Worm (Caenorhabditis elegans) whole organism, L2 larva: Measurements from ENCODE around the gene C27A2.7.

Experiments used
- C34F6.9 ChIP-seq: fragments of 150-350 bp; optimal IDR thresholded peaks from 2 replicates; lab custom pipeline; 2014; ENCODE audit warnings: missing biosample characterization, missing genetic modification characterization
- F13H6.1 ChIP-seq: sonication (generic microtip); optimal IDR thresholded peaks from 2 replicates; lab custom pipeline; 2016; ENCODE audit warnings: missing genetic modification characterization, missing compliant biosample characterization
- R02D3.7 ChIP-seq: fragments of 150-350 bp; optimal IDR thresholded peaks from 2 replicates; lab custom pipeline; 2014; ENCODE audit warnings: missing biosample characterization, missing genetic modification characterization
- ZK546.5 ChIP-seq: sonication (generic microtip); optimal IDR thresholded peaks from 2 replicates; lab custom pipeline; 2017; ENCODE audit warnings: missing biosample characterization, missing genetic modification characterization
- alr-1 ChIP-seq: fragments of 150-350 bp; optimal IDR thresholded peaks from 2 replicates; lab custom pipeline; 2014; ENCODE audit warnings: missing biosample characterization, missing genetic modification characterization
- blmp-1 ChIP-seq: sonication (generic microtip); optimal IDR thresholded peaks from 2 replicates; lab custom pipeline; 2017; ENCODE audit warnings: missing genetic modification characterization, mild to moderate bottlenecking, missing compliant biosample characterization, antibody characterized with exemption, moderate library complexity; ENCODE audit not compliant: insufficient read depth
- ceh-16 ChIP-seq: fragments of 150-350 bp; optimal IDR thresholded peaks from 2 replicates; lab custom pipeline; 2014; ENCODE audit warnings: missing biosample characterization, missing genetic modification characterization
- dmd-4 ChIP-seq: sonication (generic microtip); optimal IDR thresholded peaks from 2 replicates; lab custom pipeline; 2017; ENCODE audit warnings: missing biosample characterization, missing genetic modification characterization
- elt-3 ChIP-seq: sonication (generic microtip); optimal IDR thresholded peaks from 2 replicates; lab custom pipeline; 2017; ENCODE audit warnings: missing biosample characterization, missing genetic modification characterization
- fos-1 ChIP-seq: fragments of 150-350 bp; optimal IDR thresholded peaks from 2 replicates; lab custom pipeline; 2014; ENCODE audit warnings: missing biosample characterization, missing genetic modification characterization
- lin-11 ChIP-seq: fragments of 150-350 bp; sonication (generic microtip); optimal IDR thresholded peaks from 2 replicates; lab custom pipeline; 2014; ENCODE audit warnings: missing biosample characterization, missing genetic modification characterization, inconsistent platforms, mixed read lengths
- lin-13 ChIP-seq: fragments of 150-350 bp; optimal IDR thresholded peaks from 2 replicates; lab custom pipeline; 2014; ENCODE audit warnings: missing biosample characterization, missing genetic modification reagents, missing genetic modification characterization
- lin-39 ChIP-seq: fragments of 150-350 bp; optimal IDR thresholded peaks from 2 replicates; lab custom pipeline; 2014; ENCODE audit warnings: missing biosample characterization, missing genetic modification reagents, missing genetic modification characterization
- lsy-2 ChIP-seq, 2 experiments: fragments of 150-350 bp in 1 of 2; sonication (generic microtip) in 1 of 2; optimal IDR thresholded peaks; 2 replicates each; lab custom pipeline; 2014 to 2017; ENCODE audit warnings: missing biosample characterization in 2 of 2, missing genetic modification characterization in 2 of 2
- mab-5 ChIP-seq: fragments of 150-350 bp; optimal IDR thresholded peaks from 2 replicates; lab custom pipeline; 2014; ENCODE audit warnings: missing biosample characterization, missing genetic modification characterization
- mdl-1 ChIP-seq, 2 experiments: fragments of 150-350 bp in 1 of 2; sonication (generic microtip) in 1 of 2; optimal IDR thresholded peaks; 2 replicates each; lab custom pipeline; 2017; ENCODE audit warnings: missing biosample characterization in 2 of 2, missing genetic modification characterization in 2 of 2
- nhr-10 ChIP-seq: sonication (generic microtip); optimal IDR thresholded peaks from 2 replicates; lab custom pipeline; 2017; ENCODE audit warnings: missing biosample characterization, missing genetic modification characterization
- nhr-11 ChIP-seq: fragments of 150-350 bp; optimal IDR thresholded peaks from 2 replicates; lab custom pipeline; 2014; ENCODE audit warnings: missing biosample characterization, missing genetic modification characterization
- nhr-129 ChIP-seq: fragments of 150-350 bp; optimal IDR thresholded peaks from 2 replicates; lab custom pipeline; 2014; ENCODE audit warnings: missing biosample characterization, missing genetic modification characterization
- nhr-23 ChIP-seq: fragments of 150-350 bp; optimal IDR thresholded peaks from 2 replicates; lab custom pipeline; 2014; ENCODE audit warnings: missing biosample characterization, missing genetic modification reagents, missing genetic modification characterization
- nhr-237 ChIP-seq: fragments of 150-350 bp; optimal IDR thresholded peaks from 2 replicates; lab custom pipeline; 2014; ENCODE audit warnings: missing biosample characterization, missing genetic modification characterization
- peb-1 ChIP-seq: fragments of 150-350 bp; optimal IDR thresholded peaks from 2 replicates; lab custom pipeline; 2014; ENCODE audit warnings: missing biosample characterization, missing genetic modification characterization
- sem-4 ChIP-seq: fragments of 150-350 bp; optimal IDR thresholded peaks from 2 replicates; lab custom pipeline; 2014; ENCODE audit warnings: missing biosample characterization, missing genetic modification reagents, missing genetic modification characterization
- skn-1 ChIP-seq: sonication (generic microtip); optimal IDR thresholded peaks from 2 replicates; lab custom pipeline; 2017; ENCODE audit warnings: missing biosample characterization, missing genetic modification characterization
- sma-3 ChIP-seq: sonication (generic microtip); optimal IDR thresholded peaks from 2 replicates; lab custom pipeline; 2016; ENCODE audit warnings: missing genetic modification reagents, missing genetic modification characterization, missing compliant biosample characterization
- sma-9 ChIP-seq, 2 experiments: fragments of 150-350 bp in 1 of 2; sonication (generic microtip) in 1 of 2; optimal IDR thresholded peaks; 2 replicates each; lab custom pipeline; 2014 to 2016; ENCODE audit warnings: missing genetic modification characterization in 2 of 2, mild to moderate bottlenecking in 1 of 2, missing biosample characterization in 1 of 2, missing compliant biosample characterization in 1 of 2, missing genetic modification reagents in 1 of 2, moderate library complexity in 1 of 2
- snpc-4 ChIP-seq: fragments of 150-350 bp; optimal IDR thresholded peaks from 2 replicates; lab custom pipeline; 2014; ENCODE audit warnings: missing biosample characterization, missing genetic modification characterization
- unc-39 ChIP-seq: fragments of 150-350 bp; optimal IDR thresholded peaks from 2 replicates; lab custom pipeline; 2014; ENCODE audit warnings: missing biosample characterization, missing genetic modification characterization
- unc-55 ChIP-seq: fragments of 150-350 bp; sonication (generic microtip); optimal IDR thresholded peaks from 3 replicates; lab custom pipeline; 2014; ENCODE audit warnings: missing biosample characterization, missing genetic modification reagents, missing genetic modification characterization
- unc-62 ChIP-seq: fragments of 150-350 bp; optimal IDR thresholded peaks from 2 replicates; lab custom pipeline; 2014; ENCODE audit warnings: missing biosample characterization, missing genetic modification reagents, missing genetic modification characterization
- ztf-4 ChIP-seq: fragments of 150-350 bp; optimal IDR thresholded peaks from 2 replicates; lab custom pipeline; 2014; ENCODE audit warnings: missing biosample characterization, missing genetic modification characterization

C27A2.7 gene

DNA sequence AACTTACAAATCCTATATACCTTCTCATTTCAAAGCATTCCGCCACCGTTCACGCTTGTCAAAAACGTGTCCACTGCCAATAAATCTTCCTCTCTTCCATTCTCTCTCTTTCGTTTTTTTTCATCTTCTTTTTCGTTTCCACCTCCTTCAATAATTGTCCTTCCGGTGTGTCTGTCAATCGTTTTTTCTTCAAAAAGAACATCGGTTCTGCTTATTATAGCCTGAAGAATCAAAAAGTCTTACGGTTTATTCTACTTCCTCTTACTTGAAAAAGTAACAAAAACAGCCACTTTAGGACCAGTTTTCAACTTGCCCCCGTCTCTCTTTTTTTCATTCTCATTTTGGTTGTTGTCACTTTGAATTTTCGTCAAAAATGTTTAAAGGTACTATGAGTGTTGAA lies 21.9 kb downstream of the C27A2.7 start (continued):
- TF ChIP-seq ZK546.5 (tag; lab: Kevin White, UChicago) (no peak), snpc-4 (tag; lab: Kevin White, UChicago) (no peak), lin-11 (tag; lab: Kevin White, UChicago) (no peak), lin-39 (tag; lab: Kevin White, UChicago) (no peak), F13H6.1 (peak; percentile 11), nhr-129 (tag; lab: Kevin White, UChicago) (peak; percentile 5), R02D3.7 (tag; lab: Kevin White, UChicago) (no peak)
- TF ChIP-seq, all 48 proteins: peak for 13

DNA sequence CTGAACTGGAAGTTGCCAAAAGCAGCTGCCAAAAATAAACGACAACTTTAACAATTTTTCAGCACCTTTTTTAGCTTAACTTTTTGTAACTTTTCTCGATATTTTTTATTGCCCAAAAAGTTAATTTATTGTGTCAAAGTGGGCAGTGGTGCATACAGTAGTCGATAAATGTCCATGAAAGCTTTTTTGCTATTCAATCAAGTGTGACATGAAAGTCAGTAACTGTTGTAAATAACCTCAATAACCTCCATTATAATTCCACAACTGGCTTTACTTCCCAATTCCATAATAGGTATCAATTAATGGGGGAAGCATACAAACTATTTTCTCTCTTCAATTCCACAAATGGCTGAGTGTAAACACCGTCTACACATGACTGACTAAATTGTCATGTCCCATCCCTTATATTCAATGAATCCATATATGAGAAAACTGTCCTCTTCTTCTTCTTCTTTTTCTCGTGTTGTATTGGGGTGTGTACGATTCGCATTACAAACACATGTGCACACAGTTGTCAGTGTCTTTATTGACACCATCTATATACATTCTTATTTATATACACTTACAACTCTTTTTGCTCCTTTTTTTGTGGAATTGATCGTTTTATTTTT lies 22.9 kb downstream of the C27A2.7 start:
- peak; percentile 54 for TF ChIP-seq nhr-129 (tag; lab: Kevin White, UChicago)
- TF ChIP-seq alr-1 (tag; lab: Kevin White, UChicago) = no peak
- TF ChIP-seq C34F6.9 (tag; lab: Kevin White, UChicago) = peak; percentile 13
- TF ChIP-seq peb-1 (tag; lab: Kevin White, UChicago) = no peak
- TF ChIP-seq lin-11 (tag; lab: Kevin White, UChicago) = no peak
- TF ChIP-seq ZK546.5 (tag; lab: Kevin White, UChicago) = no peak

DNA sequence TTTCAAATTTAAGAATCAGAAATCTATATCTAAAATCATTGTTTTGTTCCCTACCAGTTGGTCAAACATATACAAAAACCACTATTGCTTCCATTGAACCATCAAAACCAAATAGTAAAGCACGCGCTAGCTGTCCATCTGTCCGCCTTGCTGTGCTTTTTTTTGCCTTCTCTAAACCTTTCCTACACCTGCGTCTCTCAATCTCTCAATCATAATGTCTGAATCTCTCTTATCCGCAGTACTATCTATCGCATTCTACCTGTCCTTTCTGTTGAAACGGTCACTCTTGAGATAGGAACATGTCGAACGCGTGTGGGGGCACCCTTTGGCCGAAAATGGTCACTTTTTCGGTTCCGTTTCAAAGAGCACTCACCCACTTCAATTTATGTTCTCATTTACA lies 23.9 kb downstream of the C27A2.7 start:
- TF ChIP-seq ZK546.5 (tag; lab: Kevin White, UChicago) (no peak), nhr-10 (tag; lab: Kevin White, UChicago) (no peak), R02D3.7 (tag; lab: Kevin White, UChicago) (no peak), dmd-4 (tag; lab: Kevin White, UChicago) (no peak), fos-1 (no peak), nhr-23 (tag; lab: Kevin White, UChicago) (no peak), sma-3 (no peak), skn-1 (tag; lab: Kevin White, UChicago) (no peak), C34F6.9 (tag; lab: Kevin White, UChicago) (peak; percentile 20), sma-9 (GFP tag; optimal IDR thresholded peaks at IDR 0.05; lab: Kevin White, UChicago) (no peak), sma-9 (tag; optimal IDR thresholded peaks at IDR 0.05; lab: Kevin White, UChicago) (no peak), unc-62 (GFP tag; lab: Kevin White, UChicago) (no peak), nhr-129 (tag; lab: Kevin White, UChicago) (peak; percentile 41), ceh-16 (no peak), blmp-1 (tag; lab: Kevin White, UChicago) (peak; percentile 10), elt-3 (tag; lab: Kevin White, UChicago) (no peak), lin-11 (tag; lab: Kevin White, UChicago) (no peak), nhr-237 (tag; lab: Kevin White, UChicago) (no peak), lin-13 (GFP tag; lab: Kevin White, UChicago) (no peak)

DNA sequence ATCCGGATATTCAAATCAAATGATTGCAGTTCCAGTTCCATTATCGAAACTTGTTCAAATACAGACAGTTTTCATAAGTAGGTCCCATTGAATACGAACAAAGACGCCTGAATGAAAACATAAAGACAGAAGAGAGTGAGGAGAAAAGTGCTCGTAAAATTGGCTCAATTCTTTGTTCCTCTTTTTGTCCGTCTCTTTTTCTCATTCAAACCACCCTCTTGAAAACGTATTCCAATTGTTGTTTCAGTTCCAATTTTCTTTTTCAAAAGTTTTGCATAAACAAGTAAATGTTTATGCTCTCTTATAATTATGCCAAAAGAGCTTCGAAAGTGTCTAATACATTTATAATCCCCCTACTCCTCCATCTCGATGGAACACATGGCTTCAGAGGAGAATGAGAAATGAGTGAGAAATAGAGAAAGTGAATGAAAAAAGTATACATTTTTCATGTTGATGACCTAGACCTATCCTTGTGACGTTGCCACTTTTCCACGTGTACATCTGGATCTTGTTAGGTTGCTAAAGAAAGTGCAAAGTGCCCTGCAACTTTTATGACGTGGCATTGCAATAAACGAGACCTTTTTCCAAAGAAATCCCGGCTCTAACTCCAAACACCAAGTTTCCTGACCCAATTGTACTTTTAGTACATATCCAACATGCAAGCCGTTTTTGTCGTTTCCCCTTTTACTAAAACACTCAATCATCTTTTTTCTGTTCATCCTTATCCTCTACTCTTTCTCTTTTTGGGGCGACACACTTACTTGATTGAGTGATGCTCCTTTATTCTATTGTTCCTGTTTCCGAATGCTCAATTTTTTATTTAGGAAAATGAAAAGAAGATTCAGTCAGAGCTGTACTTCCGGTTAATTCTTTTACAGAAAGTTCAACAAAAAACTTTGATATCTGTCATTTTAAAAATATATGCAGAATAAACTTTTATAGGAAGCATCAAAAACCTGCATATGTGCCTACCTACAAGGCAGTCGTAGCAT lies 24.7 kb downstream of the C27A2.7 start:
- TF ChIP-seq unc-39 (tag; lab: Kevin White, UChicago) (no peak), ztf-4 (tag; lab: Kevin White, UChicago) (no peak), lin-13 (GFP tag; lab: Kevin White, UChicago) (no peak), unc-62 (GFP tag; lab: Kevin White, UChicago) (no peak), mdl-1 (tag; optimal IDR thresholded peaks at IDR 0.05; lab: Kevin White, UChicago) (no peak), unc-55 (peak; percentile 46), peb-1 (tag; lab: Kevin White, UChicago) (no peak), sem-4 (tag; lab: Kevin White, UChicago) (peak; percentile 6), mab-5 (tag; lab: Kevin White, UChicago) (no peak), C34F6.9 (tag; lab: Kevin White, UChicago) (peak; percentile 7), nhr-11 (tag; lab: Kevin White, UChicago) (no peak), lsy-2 (tag; optimal IDR thresholded peaks at IDR 0.05; lab: Kevin White, UChicago) (peak in 1 of 2 experiments; percentile 2), nhr-129 (tag; lab: Kevin White, UChicago) (peak; percentile 10), nhr-10 (tag; lab: Kevin White, UChicago) (no peak), ZK546.5 (tag; lab: Kevin White, UChicago) (no peak)
